Fruit fly (Drosophila melanogaster) whole organism, wandering third instar larva: Measurements from ENCODE around the gene IKKepsilon.

Experiments used
- CG32264 ChIP-seq: fragments of 200-800 bp; sonication (Bioruptor generic); optimal IDR thresholded peaks from 2 replicates; lab custom pipeline; 2016; ENCODE audit warnings: missing biosample characterization, missing genetic modification characterization
- CrebA ChIP-seq: fragments of 200-800 bp; sonication (Bioruptor generic); optimal IDR thresholded peaks from 2 replicates; lab custom pipeline; 2016; ENCODE audit warnings: missing biosample characterization, mild to moderate bottlenecking, missing genetic modification characterization, borderline replicate concordance
- fru ChIP-seq: fragments of 200-800 bp; sonication (Bioruptor generic); optimal IDR thresholded peaks from 3 replicates; lab custom pipeline; 2016; ENCODE audit warnings: missing biosample characterization, mild to moderate bottlenecking, missing genetic modification characterization
- h ChIP-seq: fragments of 200-800 bp; sonication (Bioruptor generic); optimal IDR thresholded peaks from 3 replicates; lab custom pipeline; 2016; ENCODE audit warnings: missing biosample characterization, mild to moderate bottlenecking, missing genetic modification characterization
- psq ChIP-seq: fragments of 200-800 bp; sonication (Bioruptor generic); optimal IDR thresholded peaks from 3 replicates; lab custom pipeline; 2017; ENCODE audit warnings: missing biosample characterization, mild to moderate bottlenecking, missing genetic modification characterization, moderate library complexity
- sage ChIP-seq: fragments of 200-800 bp; sonication (Bioruptor generic); optimal IDR thresholded peaks from 2 replicates; lab custom pipeline; 2016; ENCODE audit warnings: missing biosample characterization, mild to moderate bottlenecking, missing genetic modification characterization

- no peak for TF ChIP-seq psq
- no peak for TF ChIP-seq sage
- TF ChIP-seq fru (GFP tag; lab: Kevin White, UChicago), result no peak
- no peak for TF ChIP-seq CG32264 (GFP tag; lab: Kevin White, UChicago)
- TF ChIP-seq h (GFP tag; lab: Kevin White, UChicago), result no peak
- no peak for TF ChIP-seq CrebA (GFP tag; lab: Kevin White, UChicago)
Measured at dm6 chr2L:20724024-20724423, 48.2 kb downstream of the IKKepsilon start.
